Worm (Caenorhabditis elegans) whole organism, early embryonic: ENCODE data around the gene fbxa-176.
A peak's percentile ranks its signal among the peaks of the same experiment; 100 is the strongest.

Experiments used
- B0310.2 ChIP-seq: sonication (generic microtip); optimal IDR thresholded peaks from 2 replicates; lab custom pipeline; 2016; ENCODE audit warnings: mild to moderate bottlenecking, missing genetic modification characterization, missing compliant biosample characterization
- F13C5.2 ChIP-seq: sonication (generic microtip); optimal IDR thresholded peaks from 2 replicates; lab custom pipeline; 2017; ENCODE audit warnings: mild to moderate bottlenecking, missing genetic modification characterization, inconsistent platforms, missing compliant biosample characterization
- aly-1 ChIP-seq: sonication (generic microtip); optimal IDR thresholded peaks from 2 replicates; lab custom pipeline; 2016; ENCODE audit warnings: missing genetic modification characterization, missing compliant biosample characterization
- ama-1 ChIP-seq: fragments of 150-350 bp; optimal IDR thresholded peaks from 2 replicates; lab custom pipeline; 2014
- ceh-13 ChIP-seq: fragments of 200-800 bp; sonication (Bioruptor generic); optimal IDR thresholded peaks from 2 replicates; lab custom pipeline; 2018; ENCODE audit warnings: mild to moderate bottlenecking, missing genetic modification characterization, missing compliant biosample characterization
- ceh-36 ChIP-seq: sonication (generic microtip); optimal IDR thresholded peaks from 2 replicates; lab custom pipeline; 2016; ENCODE audit warnings: missing genetic modification characterization, inconsistent platforms, missing compliant biosample characterization
- ets-7 ChIP-seq: sonication (generic microtip); optimal IDR thresholded peaks from 2 replicates; lab custom pipeline; 2016; ENCODE audit warnings: missing genotype, missing genetic modification characterization, missing compliant biosample characterization
- flt-1 ChIP-seq: fragments of 200-800 bp; sonication (Bioruptor generic); IDR thresholded peaks from 2 replicates; pipeline ENCODE4 v1.3.6; 2022; ENCODE audit warnings: missing genetic modification characterization, missing compliant biosample characterization
- hmbx-1 ChIP-seq: sonication (generic microtip); optimal IDR thresholded peaks from 2 replicates; lab custom pipeline; 2016; ENCODE audit warnings: mild to moderate bottlenecking, missing genetic modification characterization, missing compliant biosample characterization
- hmg-4 ChIP-seq: fragments of 200-800 bp; sonication (Bioruptor generic); optimal IDR thresholded peaks from 2 replicates; lab custom pipeline; 2018; ENCODE audit warnings: mild to moderate bottlenecking, missing genetic modification characterization, missing compliant biosample characterization
- hnd-1 ChIP-seq: sonication (generic microtip); optimal IDR thresholded peaks from 2 replicates; lab custom pipeline; 2016; ENCODE audit warnings: missing genetic modification characterization, missing compliant biosample characterization
- pes-1 ChIP-seq: fragments of 200-800 bp; sonication (Bioruptor generic); IDR thresholded peaks from 2 replicates; pipeline ENCODE4 v1.3.6; 2022; ENCODE audit warnings: missing genetic modification reagents, missing genetic modification characterization, missing compliant biosample characterization
- scrt-1 ChIP-seq: fragments of 200-800 bp; sonication (Bioruptor generic); IDR thresholded peaks from 2 replicates; pipeline ENCODE4 v1.3.6; 2022; ENCODE audit warnings: missing genetic modification characterization, missing compliant biosample characterization
- sea-1 ChIP-seq: fragments of 200-800 bp; sonication (Bioruptor generic); conservative IDR thresholded peaks from 2 replicates; pipeline ENCODE4 v1.3.6; 2022; ENCODE audit warnings: missing genetic modification characterization, missing compliant biosample characterization
- tbx-11 ChIP-seq: fragments of 200-800 bp; sonication (Bioruptor generic); IDR thresholded peaks from 2 replicates; pipeline ENCODE4 v1.3.6; 2022; ENCODE audit warnings: missing genetic modification characterization, missing compliant biosample characterization
- tbx-37 ChIP-seq: fragments of 200-800 bp; sonication (Bioruptor generic); conservative IDR thresholded peaks from 2 replicates; pipeline ENCODE4 v1.3.6; 2022; ENCODE audit warnings: missing genetic modification reagents, missing genetic modification characterization, missing compliant biosample characterization
- tra-4 ChIP-seq: sonication (generic microtip); optimal IDR thresholded peaks from 2 replicates; lab custom pipeline; 2017; ENCODE audit warnings: missing genetic modification characterization, missing compliant biosample characterization

The fbxa-176 gene

DNA sequence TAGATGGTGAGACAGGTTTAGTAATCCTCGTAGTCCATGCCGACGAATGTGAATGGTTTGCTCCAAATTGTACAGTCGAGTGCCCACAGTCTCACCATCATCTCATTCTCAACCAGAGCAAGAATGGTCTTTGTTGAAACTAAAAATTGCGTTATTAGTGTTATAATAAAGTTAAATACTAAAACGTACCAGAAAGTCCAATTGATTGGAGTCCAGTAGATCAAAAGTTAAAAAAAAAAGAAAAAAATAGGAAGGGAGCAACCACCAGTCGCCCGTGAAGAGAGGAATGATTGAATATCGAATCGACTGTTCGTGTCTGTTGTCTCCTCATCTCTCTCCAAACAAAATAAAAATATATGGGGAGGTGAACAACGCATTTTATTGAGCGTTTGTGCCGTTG, 19.0 kb upstream of the fbxa-176 start, which contains the start of gene C18D4.12:
C18D4.12 (minus strand) TSS at position 101 of the 400 bp plus-strand sequence.
- no peak for TF ChIP-seq ceh-36
- no peak for TF ChIP-seq hmbx-1 (tag; lab: Kevin White, UChicago)
- TF ChIP-seq scrt-1 (GFP tag; lab: Robert Waterston, UW), result no peak
- TF ChIP-seq tbx-11 (GFP tag; lab: Robert Waterston, UW), result no peak
- TF ChIP-seq B0310.2 (tag; lab: Kevin White, UChicago), result no peak
- no peak for TF ChIP-seq tra-4
- TF ChIP-seq pes-1 (GFP tag; lab: Robert Waterston, UW), result no peak
- TF ChIP-seq F13C5.2 (tag; lab: Kevin White, UChicago), result no peak
- TF ChIP-seq aly-1, result no peak
- no peak for TF ChIP-seq flt-1 (GFP tag; lab: Robert Waterston, UW)
- no peak for TF ChIP-seq ets-7 (tag; lab: Kevin White, UChicago)
- TF ChIP-seq hmg-4 (GFP tag; lab: Kevin White, UChicago), result no peak
- TF ChIP-seq ceh-13 (GFP tag; lab: Kevin White, UChicago), result no peak
- no peak for TF ChIP-seq ama-1
- no peak for TF ChIP-seq sea-1
- no peak for TF ChIP-seq tbx-37 (GFP tag; lab: Robert Waterston, UW)

- TF ChIP-seq hmg-4 (GFP tag; lab: Kevin White, UChicago) (no peak), ama-1 (no peak), F13C5.2 (tag; lab: Kevin White, UChicago) (no peak), pes-1 (GFP tag; lab: Robert Waterston, UW) (no peak), hnd-1 (tag; lab: Kevin White, UChicago) (no peak), hmbx-1 (tag; lab: Kevin White, UChicago) (no peak), ets-7 (tag; lab: Kevin White, UChicago) (no peak), ceh-13 (GFP tag; lab: Kevin White, UChicago) (no peak), scrt-1 (GFP tag; lab: Robert Waterston, UW) (no peak), ceh-36 (no peak), tbx-11 (GFP tag; lab: Robert Waterston, UW) (no peak), tbx-37 (GFP tag; lab: Robert Waterston, UW) (no peak), sea-1 (no peak), B0310.2 (tag; lab: Kevin White, UChicago) (no peak), aly-1 (no peak), flt-1 (GFP tag; lab: Robert Waterston, UW) (no peak), tra-4 (no peak)
These were observed 18.1 kb upstream of the fbxa-176 start, which contains the start of gene C18D4.4 for ce11 chrV:17531410-17531809. C18D4.4 (minus strand) TSS chrV:17531510.

DNA sequence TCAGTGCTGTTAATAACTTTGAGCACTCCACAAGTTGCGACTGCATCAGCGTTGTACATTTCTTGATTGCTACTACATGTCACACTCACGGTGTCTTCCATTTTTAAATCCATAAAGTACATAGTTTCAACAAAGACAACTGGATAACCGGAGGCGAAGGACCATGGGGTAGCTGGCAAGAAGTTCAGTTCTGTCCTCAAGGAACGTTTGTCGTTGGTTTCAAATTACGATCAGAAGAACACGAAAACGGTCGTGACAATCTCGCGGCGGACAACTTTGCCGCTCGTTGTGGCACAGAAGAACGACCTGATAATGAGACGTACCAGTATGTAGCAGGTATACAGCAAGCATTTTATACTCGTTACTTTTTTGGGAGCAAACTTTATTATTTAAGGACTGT, 16.8 kb upstream of the fbxa-176 start, which contains the start of gene C18D4.3:
C18D4.3 (minus strand) TSS at position 101 of the 400 bp plus-strand sequence.
- TF ChIP-seq B0310.2 (tag; lab: Kevin White, UChicago) (no peak), ets-7 (tag; lab: Kevin White, UChicago) (no peak), tra-4 (no peak), sea-1 (no peak), hnd-1 (tag; lab: Kevin White, UChicago) (no peak)

DNA sequence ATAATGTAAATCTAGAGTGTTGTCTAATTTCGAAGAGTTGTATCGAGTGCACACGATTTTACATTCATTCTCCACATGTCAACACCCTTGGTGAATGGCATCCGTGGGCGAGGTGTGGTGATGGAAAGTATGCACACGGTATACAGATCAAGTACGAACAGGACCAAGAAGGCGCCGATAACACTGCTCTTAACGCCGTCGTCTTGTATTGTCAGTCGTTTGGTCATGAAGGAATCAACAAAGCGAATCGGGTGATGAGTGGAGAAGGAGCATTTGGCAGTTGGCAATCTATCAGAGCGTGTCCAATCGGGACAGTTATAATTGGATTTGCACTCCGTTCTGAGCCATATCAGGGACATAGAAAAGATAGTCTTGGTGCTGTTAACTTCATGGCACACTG, 16.3 kb upstream of the fbxa-176 start:
- no peak for TF ChIP-seq hmbx-1 (tag; lab: Kevin White, UChicago)
- no peak for TF ChIP-seq scrt-1 (GFP tag; lab: Robert Waterston, UW)
- TF ChIP-seq ceh-13 (GFP tag; lab: Kevin White, UChicago), result no peak
- TF ChIP-seq ets-7 (tag; lab: Kevin White, UChicago), result no peak
- TF ChIP-seq tra-4, result no peak
- no peak for TF ChIP-seq aly-1
- TF ChIP-seq tbx-37 (GFP tag; lab: Robert Waterston, UW), result no peak
- no peak for TF ChIP-seq F13C5.2 (tag; lab: Kevin White, UChicago)
- TF ChIP-seq hnd-1 (tag; lab: Kevin White, UChicago), result no peak
- no peak for TF ChIP-seq ceh-36
- TF ChIP-seq ama-1, result no peak
- no peak for TF ChIP-seq hmg-4 (GFP tag; lab: Kevin White, UChicago)
- no peak for TF ChIP-seq tbx-11 (GFP tag; lab: Robert Waterston, UW)
- no peak for TF ChIP-seq sea-1

DNA sequence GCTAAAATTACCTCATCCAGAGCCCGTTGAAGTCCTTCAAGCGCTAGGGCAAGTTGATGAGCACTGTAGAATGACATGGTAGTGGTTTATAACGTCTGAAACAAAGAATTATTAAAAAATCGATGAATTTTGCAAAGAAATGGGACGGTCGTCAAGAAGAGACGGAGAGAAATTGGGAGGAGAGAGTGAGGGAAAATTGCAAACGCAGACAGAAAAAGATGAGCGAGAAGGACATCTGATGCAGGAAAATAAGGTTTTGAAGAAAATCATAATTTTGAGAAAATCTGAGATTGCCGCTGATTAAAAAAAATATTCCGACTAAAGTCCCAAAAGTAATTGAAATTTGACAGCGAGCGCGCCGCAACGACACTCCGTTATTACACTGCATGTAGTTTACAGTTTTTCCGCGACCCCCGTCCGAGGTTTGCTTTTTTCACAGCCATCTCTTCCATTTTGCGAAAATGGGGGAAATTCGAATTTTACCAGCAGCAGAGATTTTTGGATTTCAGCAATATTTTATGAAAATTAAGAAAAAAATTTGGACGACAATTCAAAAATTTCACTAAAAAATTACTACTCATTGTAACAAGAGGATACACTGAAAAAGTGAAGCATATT, 11.1 kb upstream of the fbxa-176 start, which contains the start of gene C18D4.6:
C18D4.6 (minus strand) TSS at position 97 of the 618 bp plus-strand sequence.
- TF ChIP-seq F13C5.2 (tag; lab: Kevin White, UChicago) (no peak), tbx-11 (GFP tag; lab: Robert Waterston, UW) (no peak), tra-4 (no peak), B0310.2 (tag; lab: Kevin White, UChicago) (no peak), ceh-13 (GFP tag; lab: Kevin White, UChicago) (no peak)

DNA sequence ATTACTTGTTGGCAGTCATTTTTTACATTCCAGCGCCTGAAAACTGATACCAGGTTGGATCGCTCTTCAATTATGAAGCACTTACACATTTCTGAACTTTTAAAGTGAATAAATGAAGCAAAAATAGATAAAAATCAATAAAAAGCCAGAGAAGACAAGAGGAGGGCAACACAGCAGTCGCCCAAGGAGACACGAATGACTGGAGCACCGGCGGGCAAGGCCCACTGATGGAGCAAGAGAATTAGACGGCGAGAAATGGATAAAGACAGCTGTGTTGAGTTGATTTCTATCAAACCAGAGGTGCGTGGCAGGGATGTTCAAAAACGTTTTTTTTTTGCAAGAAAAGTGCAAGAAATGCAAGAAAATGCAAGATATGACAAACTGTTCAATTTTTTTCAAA, 10.2 kb upstream of the fbxa-176 start:
- TF ChIP-seq B0310.2 (tag; lab: Kevin White, UChicago), result no peak
- no peak for TF ChIP-seq ama-1
- TF ChIP-seq ceh-13 (GFP tag; lab: Kevin White, UChicago), result no peak
- TF ChIP-seq sea-1, result no peak
- no peak for TF ChIP-seq flt-1 (GFP tag; lab: Robert Waterston, UW)
- TF ChIP-seq aly-1, result no peak
- no peak for TF ChIP-seq tra-4

- TF ChIP-seq hmbx-1 (tag; lab: Kevin White, UChicago), result no peak
These were observed 9.2 kb upstream of the fbxa-176 start, which contains the start of gene srz-25 for ce11 chrV:17540295-17540694. srz-25 (plus strand) TSS chrV:17540595.

DNA sequence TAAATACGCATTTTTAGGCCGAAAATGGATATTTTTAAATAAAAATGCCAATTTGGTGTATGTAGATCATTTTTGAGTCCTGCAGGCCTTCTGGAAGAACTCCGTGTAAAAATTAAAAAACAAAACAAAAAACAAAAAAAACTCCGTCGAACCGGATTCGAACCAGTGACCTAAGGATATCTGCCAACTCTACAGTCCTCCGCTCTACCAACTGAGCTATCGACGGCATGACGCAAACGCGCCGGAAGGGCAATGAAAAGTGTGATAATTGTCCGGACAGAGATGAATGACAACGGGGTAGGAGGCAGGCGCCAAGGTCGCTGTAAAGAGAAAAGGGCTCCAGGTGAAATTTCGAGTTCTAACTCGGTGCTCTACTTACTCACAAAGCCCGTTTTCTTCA, 7.2 kb upstream of the fbxa-176 start:
- TF ChIP-seq B0310.2 (tag; lab: Kevin White, UChicago) (no peak), tbx-11 (GFP tag; lab: Robert Waterston, UW) (0 out of 2 replicates have a peak, but pooled peaks have one; percentile 31), hmbx-1 (tag; lab: Kevin White, UChicago) (no peak), scrt-1 (GFP tag; lab: Robert Waterston, UW) (no peak), aly-1 (no peak), F13C5.2 (tag; lab: Kevin White, UChicago) (no peak), hmg-4 (GFP tag; lab: Kevin White, UChicago) (no peak), tbx-37 (GFP tag; lab: Robert Waterston, UW) (no peak), ets-7 (tag; lab: Kevin White, UChicago) (no peak), sea-1 (no peak), hnd-1 (tag; lab: Kevin White, UChicago) (no peak), tra-4 (no peak), pes-1 (GFP tag; lab: Robert Waterston, UW) (peak; percentile 58; the same call in 1 of the 2 replicates), ama-1 (no peak), ceh-13 (GFP tag; lab: Kevin White, UChicago) (no peak), ceh-36 (no peak)
